Worm (Caenorhabditis elegans): ENCODE measurements around the gene R04D3.2.
A peak's percentile ranks its signal among the peaks of the same experiment; 100 is the strongest.

Gene R04D3.2

DNA sequence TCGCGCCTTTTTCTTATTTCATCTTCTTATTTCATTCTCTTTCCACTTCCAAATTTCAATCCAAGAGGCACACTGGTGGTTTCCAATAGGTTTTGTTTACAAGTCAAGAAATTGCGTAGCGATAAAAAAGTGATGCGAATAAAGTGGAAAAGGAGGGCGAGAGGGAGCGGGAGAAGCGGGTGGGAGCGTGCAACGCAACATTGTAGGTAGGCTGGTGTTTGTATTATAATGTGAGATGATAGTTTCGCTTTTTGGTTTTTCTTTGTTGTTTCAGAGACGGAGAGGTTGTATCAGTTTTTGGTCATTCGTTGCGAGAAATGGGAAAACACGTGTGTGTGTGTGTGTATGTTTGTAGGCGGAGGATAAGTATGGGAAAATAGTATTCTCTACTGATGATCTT, 36.3 kb downstream of the R04D3.2 start:
- TF ChIP-seq F26F4.8 (GFP tag; conservative IDR thresholded peaks at IDR 0.05) = no peak
- no peak for TF ChIP-seq jun-1 (tag; optimal IDR thresholded peaks at IDR 0.05)
- TF ChIP-seq dpl-1 (GFP tag; optimal IDR thresholded peaks at IDR 0.05) = no peak
- TF ChIP-seq pqm-1 (tag; optimal IDR thresholded peaks at IDR 0.05) = peak; percentile 66
- no peak for TF ChIP-seq egl-43 (GFP tag; IDR thresholded peaks at IDR 0.05)
- no peak for TF ChIP-seq T26A8.4 (GFP tag; IDR thresholded peaks at IDR 0.05)
- no peak for TF ChIP-seq ceh-44 (GFP tag; IDR thresholded peaks at IDR 0.05)
- TF ChIP-seq dmd-9 (GFP tag; IDR thresholded peaks at IDR 0.05) = no peak
- TF ChIP-seq aha-1 (tag) = peak; percentile 98
- TF ChIP-seq mes-2 (tag; optimal IDR thresholded peaks at IDR 0.05; ENCODE audit: poor library complexity, severe bottlenecking) = peak; percentile 64
- TF ChIP-seq spr-3 (GFP tag; optimal IDR thresholded peaks at IDR 0.05) = no peak
- no peak for TF ChIP-seq daf-19 (GFP tag; conservative IDR thresholded peaks at IDR 0.05)
- TF ChIP-seq nhr-76 (tag; optimal IDR thresholded peaks at IDR 0.05) = no peak
- TF ChIP-seq R02D3.7 (tag; optimal IDR thresholded peaks at IDR 0.05) = no peak
- TF ChIP-seq F37D6.2 (tag; optimal IDR thresholded peaks at IDR 0.05) = no peak
- TF ChIP-seq Y48G9A.11 (GFP tag; IDR thresholded peaks at IDR 0.05) = no peak
- TF ChIP-seq zip-11 (GFP tag; IDR thresholded peaks at IDR 0.05) = no peak
- no peak for TF ChIP-seq Y75B8A.6 (GFP tag; IDR thresholded peaks at IDR 0.05)
- peak; percentile 39 for TF ChIP-seq nhr-48 (tag; optimal IDR thresholded peaks at IDR 0.05)
- TF ChIP-seq vab-7 (GFP tag; IDR thresholded peaks at IDR 0.05) = no peak
- TF ChIP-seq F49E8.2 (tag; optimal IDR thresholded peaks at IDR 0.05; ENCODE audit: borderline replicate concordance) = no peak
- TF ChIP-seq cey-2 (tag; optimal IDR thresholded peaks at IDR 0.05; ENCODE audit: borderline replicate concordance, insufficient read depth) = no peak
- no peak for TF ChIP-seq sdz-12 (GFP tag; optimal IDR thresholded peaks at IDR 0.05)
- no peak for TF ChIP-seq unc-39 (tag; optimal IDR thresholded peaks at IDR 0.05)
- peak; percentile 84 for TF ChIP-seq hlh-30 (tag; optimal IDR thresholded peaks at IDR 0.05; ENCODE audit: insufficient read depth)
- TF ChIP-seq lin-13 (GFP tag; optimal IDR thresholded peaks at IDR 0.05) = no peak
- no peak for TF ChIP-seq ceh-82 (tag; optimal IDR thresholded peaks at IDR 0.05)
- TF ChIP-seq hmg-1.1 (GFP tag; IDR thresholded peaks at IDR 0.05) = peak; percentile 34; the same call in 1 of the 2 replicates
- TF ChIP-seq ceh-20 (GFP tag; IDR thresholded peaks at IDR 0.05) = no peak
- TF ChIP-seq nhr-28 (tag; optimal IDR thresholded peaks at IDR 0.05) = peak; percentile 95
- TF ChIP-seq nhr-6 (tag; optimal IDR thresholded peaks at IDR 0.05) = peak; percentile 6
- TF ChIP-seq php-3 (GFP tag; IDR thresholded peaks at IDR 0.05) = 0 out of 2 replicates have a peak, but pooled peaks have one; percentile 44
- no peak for TF ChIP-seq duxl-1 (tag; optimal IDR thresholded peaks at IDR 0.05; ENCODE audit: poor library complexity)
- TF ChIP-seq unc-62 (GFP tag; optimal IDR thresholded peaks at IDR 0.05 in 1 of 2) = peak in 1 of 2 experiments; percentile 33
- no peak for TF ChIP-seq unc-62 (tag; optimal IDR thresholded peaks at IDR 0.05)
- peak in 1 of 2 experiments; percentile 41 for TF ChIP-seq hif-1 (tag; optimal IDR thresholded peaks at IDR 0.05)
- no peak for TF ChIP-seq mxl-2 (GFP tag; conservative IDR thresholded peaks at IDR 0.05)
- TF ChIP-seq unc-130 (GFP tag; optimal IDR thresholded peaks at IDR 0.05) = no peak
- no peak for TF ChIP-seq daf-8 (GFP tag; IDR thresholded peaks at IDR 0.05)
- no peak for TF ChIP-seq ceh-28 (tag; optimal IDR thresholded peaks at IDR 0.05)
- TF ChIP-seq rbr-2 (tag; optimal IDR thresholded peaks at IDR 0.05) = no peak
- no peak for TF ChIP-seq ztf-7 (tag; optimal IDR thresholded peaks at IDR 0.05)
- no peak for TF ChIP-seq ZK546.5 (tag; optimal IDR thresholded peaks at IDR 0.05)
- TF ChIP-seq gei-8 (GFP tag; optimal IDR thresholded peaks at IDR 0.05) = no peak
- TF ChIP-seq mdt-29 (GFP tag; IDR thresholded peaks at IDR 0.05) = no peak
- TF ChIP-seq fos-1 (tag; optimal IDR thresholded peaks at IDR 0.05) = no peak
- TF ChIP-seq nhr-111 (GFP tag; optimal IDR thresholded peaks at IDR 0.05) = no peak
- no peak for TF ChIP-seq T20F7.1 (GFP tag; optimal IDR thresholded peaks at IDR 0.05)
- no peak for TF ChIP-seq F44E2.7 (GFP tag; IDR thresholded peaks at IDR 0.05)
- TF ChIP-seq nhr-102 (tag; optimal IDR thresholded peaks at IDR 0.05) = peak; percentile 28
- no peak for TF ChIP-seq madf-5 (GFP tag; IDR thresholded peaks at IDR 0.05)
